Fruit fly (Drosophila melanogaster) whole organism, embryonic: ENCODE data around the gene CG13085.

Experiments
- BtbVII ChIP-seq: fragments of 200-800 bp; sonication (Bioruptor generic); optimal IDR thresholded peaks from 3 replicates; lab custom pipeline; 2017; ENCODE audit warnings: missing biosample characterization, mild to moderate bottlenecking, missing genetic modification characterization
- Bteb2 ChIP-seq: fragments of 200-800 bp; sonication (Bioruptor generic); optimal IDR thresholded peaks from 2 replicates; lab custom pipeline; 2016; ENCODE audit warnings: missing biosample characterization, missing genetic modification characterization
- CG10979 ChIP-seq: fragments of 200-800 bp; sonication (Bioruptor generic); optimal IDR thresholded peaks from 2 replicates; lab custom pipeline; 2018; ENCODE audit warnings: missing biosample characterization, mild to moderate bottlenecking, missing genetic modification characterization, moderate library complexity
- CG12155 ChIP-seq: fragments of 200-800 bp; sonication (Bioruptor generic); optimal IDR thresholded peaks from 3 replicates; lab custom pipeline; 2016; ENCODE audit warnings: missing biosample characterization, missing genetic modification characterization
- CG15073 ChIP-seq: fragments of 200-800 bp; sonication (Bioruptor generic); optimal IDR thresholded peaks from 2 replicates; lab custom pipeline; 2016; ENCODE audit warnings: missing biosample characterization, missing genetic modification characterization
- CG18262 ChIP-seq: fragments of 200-800 bp; optimal IDR thresholded peaks from 3 replicates; lab custom pipeline; 2019; ENCODE audit warnings: missing biosample characterization, mild to moderate bottlenecking, missing genetic modification characterization, moderate library complexity
- CG30403 ChIP-seq: fragments of 200-800 bp; sonication (Bioruptor generic); optimal IDR thresholded peaks from 3 replicates; lab custom pipeline; 2016; ENCODE audit warnings: missing biosample characterization, missing genetic modification characterization
- CG31441 ChIP-seq: fragments of 200-800 bp; sonication (Bioruptor generic); IDR thresholded peaks from 2 replicates; pipeline ENCODE4 v1.3.6; 2022; ENCODE audit warnings: missing biosample characterization, missing genetic modification characterization
- CG32532 ChIP-seq: fragments of 200-800 bp; sonication (Bioruptor generic); IDR thresholded peaks from 2 replicates; pipeline ENCODE4 v1.3.6; 2022; ENCODE audit warnings: missing biosample characterization, missing genetic modification characterization
- CG32772 ChIP-seq: fragments of 200-800 bp; sonication (Bioruptor generic); IDR thresholded peaks from 2 replicates; pipeline ENCODE4 v1.3.6; 2022; ENCODE audit warnings: missing biosample characterization, missing genetic modification characterization
- CG34224 ChIP-seq: fragments of 200-800 bp; sonication (Bioruptor generic); IDR thresholded peaks from 3 replicates; pipeline ENCODE4 v1.3.6; 2022; ENCODE audit warnings: missing biosample characterization, missing genetic modification characterization; ENCODE audit not compliant: partially characterized antibody
- CG6654 ChIP-seq: fragments of 200-800 bp; sonication (Bioruptor generic); optimal IDR thresholded peaks from 2 replicates; lab custom pipeline; 2017; ENCODE audit warnings: missing biosample characterization, mild to moderate bottlenecking, missing genetic modification characterization
- CG6791 ChIP-seq: fragments of 200-800 bp; sonication (Bioruptor generic); IDR thresholded peaks from 3 replicates; pipeline ENCODE4 v1.3.6; 2022; ENCODE audit warnings: missing biosample characterization, missing genetic modification characterization; ENCODE audit not compliant: partially characterized antibody
- CG7357 ChIP-seq: fragments of 200-800 bp; sonication (Bioruptor generic); IDR thresholded peaks from 3 replicates; pipeline ENCODE4 v1.3.6; 2022; ENCODE audit warnings: missing biosample characterization, missing genetic modification characterization
- CG7963 ChIP-seq: fragments of 200-800 bp; sonication (Bioruptor generic); IDR thresholded peaks from 3 replicates; pipeline ENCODE4 v1.3.6; 2022; ENCODE audit warnings: missing biosample characterization, missing genetic modification characterization; ENCODE audit not compliant: partially characterized antibody
- CG8290 ChIP-seq, 3 experiments: fragments of 200-800 bp; sonication (Bioruptor generic); optimal IDR thresholded peaks; 2 replicates each; lab custom pipeline; 2016 to 2019; ENCODE audit warnings: missing biosample characterization in 3 of 3, missing genetic modification characterization in 3 of 3, mild to moderate bottlenecking in 2 of 3, moderate library complexity in 1 of 3
- CG8944 ChIP-seq: fragments of 200-800 bp; sonication (Bioruptor generic); optimal IDR thresholded peaks from 3 replicates; lab custom pipeline; 2016; ENCODE audit warnings: missing biosample characterization, missing genetic modification characterization
- CTCF ChIP-seq: fragments of 200-800 bp; sonication (Bioruptor generic); optimal IDR thresholded peaks from 2 replicates; lab custom pipeline; 2017; ENCODE audit warnings: missing biosample characterization, mild to moderate bottlenecking, missing genetic modification characterization, moderate library complexity
- Dbx ChIP-seq: fragments of 200-800 bp; sonication (Bioruptor generic); IDR thresholded peaks from 3 replicates; pipeline ENCODE4 v1.3.6; 2022; ENCODE audit warnings: missing biosample characterization, missing genetic modification characterization
- Drgx ChIP-seq: fragments of 200-800 bp; sonication (Bioruptor generic); IDR thresholded peaks from 2 replicates; pipeline ENCODE4 v1.3.6; 2022; ENCODE audit warnings: missing biosample characterization, missing genetic modification characterization
- Fer1 ChIP-seq: fragments of 200-800 bp; sonication (Bioruptor generic); optimal IDR thresholded peaks from 2 replicates; lab custom pipeline; 2017; ENCODE audit warnings: missing biosample characterization, mild to moderate bottlenecking, missing genetic modification characterization
- Hand ChIP-seq: fragments of 200-800 bp; sonication (Bioruptor generic); optimal IDR thresholded peaks from 2 replicates; lab custom pipeline; 2017; ENCODE audit warnings: mild to moderate bottlenecking, missing biosample characterization, missing genetic modification reagents, missing genetic modification characterization
- Lim3 ChIP-seq: fragments of 200-800 bp; sonication (Bioruptor generic); IDR thresholded peaks from 2 replicates; pipeline ENCODE4 v1.3.6; 2022; ENCODE audit warnings: missing biosample characterization, missing genetic modification characterization
- MBD-R2 ChIP-seq: fragments of 200-800 bp; sonication (Bioruptor generic); IDR thresholded peaks from 2 replicates; pipeline ENCODE4 v1.3.6; 2022; ENCODE audit warnings: missing biosample characterization, missing genetic modification characterization
- Myb ChIP-seq: fragments of 200-800 bp; sonication (Bioruptor generic); optimal IDR thresholded peaks from 2 replicates; lab custom pipeline; 2016; ENCODE audit warnings: missing biosample characterization, missing genetic modification characterization
- Poxn ChIP-seq: fragments of 200-800 bp; sonication (Bioruptor generic); IDR thresholded peaks from 2 replicates; pipeline ENCODE4 v1.3.6; 2022; ENCODE audit warnings: missing biosample characterization, missing genetic modification characterization
- Ravus ChIP-seq: fragments of 200-800 bp; sonication (Bioruptor generic); IDR thresholded peaks from 2 replicates; pipeline ENCODE4 v1.3.6; 2022; ENCODE audit warnings: missing biosample characterization, missing genetic modification characterization
- Sox102F ChIP-seq: fragments of 200-800 bp; sonication (Bioruptor generic); optimal IDR thresholded peaks from 2 replicates; lab custom pipeline; 2018; ENCODE audit warnings: missing biosample characterization, mild to moderate bottlenecking, missing genetic modification characterization, moderate library complexity
- Ssrp ChIP-seq: fragments of 200-800 bp; sonication (Bioruptor generic); optimal IDR thresholded peaks from 2 replicates; lab custom pipeline; 2018; ENCODE audit warnings: missing biosample characterization, mild to moderate bottlenecking, missing genetic modification characterization, moderate library complexity
- Xrp1 ChIP-seq: fragments of 200-800 bp; sonication (Bioruptor generic); IDR thresholded peaks from 2 replicates; pipeline ENCODE4 v1.3.6; 2022; ENCODE audit warnings: missing biosample characterization, missing genetic modification characterization
- amos ChIP-seq: fragments of 200-800 bp; sonication (Bioruptor generic); IDR thresholded peaks from 2 replicates; pipeline ENCODE4 v1.3.6; 2022; ENCODE audit warnings: missing biosample characterization, missing genetic modification characterization; ENCODE audit not compliant: partially characterized antibody
- bsh ChIP-seq, 2 experiments: fragments of 200-800 bp; sonication (Bioruptor generic); optimal IDR thresholded peaks; 2 replicates each; lab custom pipeline; 2017 to 2018; ENCODE audit warnings: mild to moderate bottlenecking in 2 of 2, missing biosample characterization in 2 of 2, missing genetic modification characterization in 2 of 2, moderate library complexity in 1 of 2
- chif ChIP-seq, 2 experiments: fragments of 200-800 bp; sonication (Bioruptor generic); optimal IDR thresholded peaks; 3 replicates each; lab custom pipeline; 2016; ENCODE audit warnings: missing biosample characterization in 2 of 2, missing genetic modification characterization in 2 of 2
- chn ChIP-seq: fragments of 200-800 bp; sonication (Bioruptor generic); optimal IDR thresholded peaks from 2 replicates; lab custom pipeline; 2016; ENCODE audit warnings: missing biosample characterization, missing genetic modification characterization
- corto ChIP-seq: fragments of 200-800 bp; sonication (Bioruptor generic); optimal IDR thresholded peaks from 2 replicates; lab custom pipeline; 2016; ENCODE audit warnings: missing biosample characterization, mild to moderate bottlenecking, missing genetic modification characterization, moderate library complexity
- dmrt11E ChIP-seq: fragments of 200-800 bp; sonication (Bioruptor generic); optimal IDR thresholded peaks from 3 replicates; lab custom pipeline; 2018; ENCODE audit warnings: missing biosample characterization, mild to moderate bottlenecking, missing genetic modification characterization, moderate library complexity
- esg ChIP-seq: fragments of 200-800 bp; sonication (Bioruptor generic); conservative IDR thresholded peaks from 2 replicates; pipeline ENCODE4 v1.3.6; 2022; ENCODE audit warnings: missing biosample characterization, missing genetic modification characterization
- ewg ChIP-seq: fragments of 200-800 bp; sonication (Bioruptor generic); optimal IDR thresholded peaks from 3 replicates; lab custom pipeline; 2017; ENCODE audit warnings: mild to moderate bottlenecking, missing biosample characterization, missing genetic modification reagents, missing genetic modification characterization
- gem ChIP-seq: fragments of 200-800 bp; sonication (Bioruptor generic); optimal IDR thresholded peaks from 2 replicates; lab custom pipeline; 2019; ENCODE audit warnings: missing biosample characterization, mild to moderate bottlenecking, missing genetic modification characterization, moderate library complexity
- her ChIP-seq: fragments of 200-800 bp; sonication (Bioruptor generic); optimal IDR thresholded peaks from 2 replicates; lab custom pipeline; 2016; ENCODE audit warnings: missing biosample characterization, missing genetic modification characterization
- ind ChIP-seq: fragments of 200-800 bp; sonication (Bioruptor generic); optimal IDR thresholded peaks from 3 replicates; lab custom pipeline; 2016; ENCODE audit warnings: missing biosample characterization, missing genetic modification characterization
- ken ChIP-seq: fragments of 200-800 bp; sonication (Bioruptor generic); IDR thresholded peaks from 3 replicates; pipeline ENCODE4 v1.3.6; 2022; ENCODE audit warnings: missing biosample characterization, missing genetic modification characterization
- odd ChIP-seq: fragments of 200-800 bp; sonication (Bioruptor generic); optimal IDR thresholded peaks from 2 replicates; lab custom pipeline; 2017; ENCODE audit warnings: missing biosample characterization, mild to moderate bottlenecking, missing genetic modification characterization
- p53 ChIP-seq: fragments of 200-800 bp; sonication (Bioruptor generic); optimal IDR thresholded peaks from 2 replicates; lab custom pipeline; 2016; ENCODE audit warnings: missing biosample characterization, missing genetic modification characterization
- phol ChIP-seq: fragments of 200-800 bp; sonication (Bioruptor generic); optimal IDR thresholded peaks from 3 replicates; lab custom pipeline; 2018; ENCODE audit warnings: missing biosample characterization, mild to moderate bottlenecking, missing genetic modification characterization, moderate library complexity
- ranshi ChIP-seq: fragments of 200-800 bp; sonication (Bioruptor generic); IDR thresholded peaks from 2 replicates; pipeline ENCODE4 v1.3.6; 2022; ENCODE audit warnings: missing biosample characterization, missing genetic modification characterization
- schlank ChIP-seq: fragments of 200-800 bp; sonication (Bioruptor generic); optimal IDR thresholded peaks from 2 replicates; lab custom pipeline; 2018; ENCODE audit warnings: missing biosample characterization, mild to moderate bottlenecking, missing genetic modification characterization
- sisA ChIP-seq: fragments of 200-800 bp; sonication (Bioruptor generic); IDR thresholded peaks from 2 replicates; pipeline ENCODE4 v1.3.6; 2022; ENCODE audit warnings: missing biosample characterization, missing genetic modification characterization

Gene CG13085

dm6 chr2L:19452535-19453317 lies 28.9 kb downstream of the CG13085 start (continued):
- TF ChIP-seq ranshi (GFP tag; lab: Robert Waterston, UW) (peak; percentile 45; the same call in 1 of the 2 replicates), sisA (GFP tag; lab: Robert Waterston, UW) (peak; percentile 56), CG12155 (GFP tag; lab: Kevin White, UChicago) (no peak), ind (peak; percentile 28), Hand (no peak), CG30403 (GFP tag; lab: Kevin White, UChicago) (peak; percentile 25), esg (GFP tag; lab: Robert Waterston, UW) (no peak), amos (GFP tag; lab: Robert Waterston, UW) (peak; percentile 7; the same call in 1 of the 2 replicates), CG7357 (GFP tag; lab: Robert Waterston, UW) (no peak), Ravus (GFP tag; lab: Robert Waterston, UW) (no peak), schlank (tag; lab: Kevin White, UChicago) (no peak), CG32532 (GFP tag; lab: Robert Waterston, UW) (peak; percentile 37; the same call in 1 of the 2 replicates), Sox102F (GFP tag; lab: Kevin White, UChicago) (peak; percentile 24), CG8944 (GFP tag; lab: Kevin White, UChicago) (no peak), odd (GFP tag; lab: Kevin White, UChicago) (peak; percentile 7), bsh (GFP tag; optimal IDR thresholded peaks at IDR 0.05; lab: Kevin White, UChicago) (peak in 1 of 2 experiments; percentile 13), chn (GFP tag; lab: Kevin White, UChicago) (peak; percentile 39), p53 (GFP tag; lab: Kevin White, UChicago) (peak; percentile 8), CG6654 (no peak), ewg (peak; percentile 87), CG34224 (GFP tag; lab: Robert Waterston, UW) (peak; percentile 21; the same call in 2 of the 3 replicates), CG15073 (no peak), CG6791 (GFP tag; lab: Robert Waterston, UW) (peak; percentile 40; the same call in 1 of the 3 replicates), Bteb2 (GFP tag; lab: Kevin White, UChicago) (no peak), Xrp1 (peak; percentile 53; the same call in 1 of the 2 replicates), ken (0 out of 3 replicates have a peak, but pooled peaks have one; percentile 52), Poxn (GFP tag; lab: Robert Waterston, UW) (no peak), CG32772 (GFP tag; lab: Robert Waterston, UW) (peak; percentile 36; the same call in 1 of the 2 replicates), Myb (GFP tag; lab: Kevin White, UChicago) (peak; percentile 36), CG10979 (tag; lab: Kevin White, UChicago) (peak; percentile 13), Lim3 (peak; percentile 14; the same call in 1 of the 2 replicates), MBD-R2 (GFP tag; lab: Robert Waterston, UW) (peak; percentile 63), Fer1 (GFP tag; lab: Kevin White, UChicago) (peak; percentile 19), phol (peak; percentile 78), gem (tag; lab: Kevin White, UChicago) (peak; percentile 44), her (peak; percentile 0), chif (GFP tag; optimal IDR thresholded peaks at IDR 0.05; lab: Kevin White, UChicago) (peak in 1 of 2 experiments; percentile 10), corto (GFP tag; lab: Kevin White, UChicago) (no peak), CG8290 (GFP tag; optimal IDR thresholded peaks at IDR 0.05; lab: Kevin White, UChicago) (no peak), CG8290 (tag; optimal IDR thresholded peaks at IDR 0.05; lab: Kevin White, UChicago) (no peak), CG31441 (GFP tag; lab: Robert Waterston, UW) (0 out of 2 replicates have a peak, but pooled peaks have one; percentile 16), CG7963 (GFP tag; lab: Robert Waterston, UW) (0 out of 3 replicates have a peak, but pooled peaks have one; percentile 17), Dbx (GFP tag; lab: Robert Waterston, UW) (peak; percentile 36; the same call in 1 of the 3 replicates), CTCF (peak; percentile 26), Drgx (GFP tag; lab: Robert Waterston, UW) (peak; percentile 60), BtbVII (GFP tag; lab: Kevin White, UChicago) (no peak), dmrt11E (tag; lab: Kevin White, UChicago) (no peak), CG18262 (tag; lab: Kevin White, UChicago) (no peak), Ssrp (tag; lab: Kevin White, UChicago) (peak; percentile 10)
